Worm (Caenorhabditis elegans): ENCODE data around the gene F42H10.6.

F42H10.6 gene

DNA sequence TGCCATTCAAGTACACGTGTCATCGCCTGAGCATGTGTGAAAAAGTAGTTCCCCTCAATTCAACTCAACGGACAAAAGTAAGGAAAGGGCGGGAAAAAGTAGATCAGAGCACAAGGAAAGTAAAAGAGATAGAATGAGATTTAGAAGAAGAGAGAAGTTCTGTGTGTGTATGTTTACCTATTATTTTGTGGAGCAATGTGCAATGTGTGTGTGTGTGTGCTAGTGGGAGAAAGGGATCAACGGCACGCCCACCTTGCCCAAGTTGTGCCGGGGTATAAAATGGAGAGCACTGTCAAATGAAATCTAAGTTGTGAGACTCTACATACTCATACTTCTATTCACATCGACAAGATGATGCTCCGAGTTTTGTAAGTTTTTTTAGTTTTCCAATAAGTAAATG is 44.5 kb upstream of the F42H10.6 start, which contains the start of gene idpp-15:
Gene idpp-15, plus strand, starts transcription at position 301 of the 400 bp plus-strand sequence.
- TF ChIP-seq unc-62 (GFP tag; optimal IDR thresholded peaks at IDR 0.05) = no peak
- TF ChIP-seq pha-4 (tag; optimal IDR thresholded peaks at IDR 0.05) = peak; percentile 72

DNA sequence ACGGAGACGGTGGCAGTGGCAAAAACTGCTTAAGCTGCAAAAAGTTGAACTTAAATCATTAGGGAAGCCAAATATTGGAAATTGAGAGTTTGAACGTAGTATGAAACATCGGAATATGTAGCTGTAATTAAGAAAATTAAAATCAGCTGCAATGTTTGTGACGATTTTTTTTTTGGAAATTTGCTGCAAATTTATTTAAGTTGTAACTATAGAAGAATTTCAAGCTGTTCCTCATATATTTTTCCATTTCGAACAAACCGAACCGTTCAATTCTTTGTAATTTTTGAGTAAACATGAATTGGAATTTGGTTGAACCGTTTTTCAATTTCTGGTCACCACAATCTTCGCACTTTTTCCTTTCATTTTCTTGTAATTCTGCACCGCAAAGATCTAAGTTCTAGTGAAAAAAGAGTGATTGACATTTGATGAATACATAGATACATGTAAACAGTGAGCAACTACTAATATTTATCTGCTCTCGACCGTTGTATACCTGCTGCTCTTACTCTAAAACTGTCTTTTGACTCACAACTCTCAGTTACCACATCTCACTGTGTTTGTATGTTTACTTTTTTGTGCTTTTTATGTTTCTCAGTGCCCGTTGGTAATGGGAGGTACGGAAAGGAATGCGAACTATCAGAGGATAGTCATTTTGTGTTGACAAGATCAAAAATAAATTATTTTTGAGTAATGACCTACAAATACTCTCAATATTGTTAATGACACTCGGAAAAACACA is 41.6 kb upstream of the F42H10.6 start:
- no peak for TF ChIP-seq lin-15B (tag; optimal IDR thresholded peaks at IDR 0.05)
- TF ChIP-seq pha-4 (tag; optimal IDR thresholded peaks at IDR 0.05) = peak; percentile 97

DNA sequence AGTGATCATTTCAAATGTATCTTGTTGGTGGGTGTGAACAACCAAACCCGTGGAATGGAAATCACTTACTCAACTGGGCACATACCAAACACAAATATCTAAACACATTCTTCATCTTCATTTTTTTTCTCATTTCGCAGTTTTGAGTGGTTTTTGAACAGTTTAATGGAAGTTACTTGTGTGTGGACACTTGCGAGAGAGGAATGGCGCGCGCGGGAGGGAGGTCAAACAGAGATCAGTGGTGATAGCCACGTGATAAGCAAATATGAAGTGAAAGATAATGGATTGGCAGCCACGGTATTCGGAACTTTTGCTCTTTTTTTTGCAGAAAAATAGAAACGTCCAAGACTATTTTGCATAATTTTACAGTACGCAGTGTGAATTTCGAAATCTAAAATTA is 40.3 kb upstream of the F42H10.6 start:
- peak; percentile 76 for TF ChIP-seq pha-4 (tag; optimal IDR thresholded peaks at IDR 0.05)
- TF ChIP-seq elt-1 (tag; optimal IDR thresholded peaks at IDR 0.05) = no peak
- TF ChIP-seq ztf-4 (tag; optimal IDR thresholded peaks at IDR 0.05) = no peak
- TF ChIP-seq fos-1 (tag; optimal IDR thresholded peaks at IDR 0.05) = no peak
- TF ChIP-seq zag-1 (tag; optimal IDR thresholded peaks at IDR 0.05) = no peak
- no peak for TF ChIP-seq nhr-237 (tag; optimal IDR thresholded peaks at IDR 0.05)
- no peak for TF ChIP-seq nhr-76 (tag; optimal IDR thresholded peaks at IDR 0.05)

DNA sequence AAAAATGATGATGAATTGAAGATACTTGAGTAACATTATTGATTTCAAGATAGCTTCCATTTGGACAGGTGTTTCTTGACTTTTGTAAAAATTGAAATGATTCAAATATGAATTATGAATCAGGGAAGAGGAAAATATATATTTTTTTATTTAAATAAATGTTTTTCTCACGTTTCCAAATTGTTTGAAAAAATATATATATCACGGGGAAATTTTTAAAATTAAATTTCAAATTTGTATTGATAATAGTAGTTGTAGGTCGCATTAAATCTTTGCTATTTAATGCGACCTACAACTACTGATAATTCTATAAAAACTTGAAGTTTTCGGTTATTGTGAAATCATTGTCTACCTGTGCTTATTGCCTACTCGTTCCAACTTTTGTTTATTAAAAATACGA is 39.6 kb upstream of the F42H10.6 start, which contains the start of gene ZC21.8:
Gene ZC21.8, minus strand, starts transcription at position 101 of the 400 bp plus-strand sequence.
- TF ChIP-seq egl-27 (tag; optimal IDR thresholded peaks at IDR 0.05) = no peak
- TF ChIP-seq pha-4 (tag; optimal IDR thresholded peaks at IDR 0.05) = no peak
- TF ChIP-seq nhr-11 (tag; optimal IDR thresholded peaks at IDR 0.05) = no peak
- no peak for TF ChIP-seq lin-15B (tag; optimal IDR thresholded peaks at IDR 0.05)
- TF ChIP-seq skn-1 (tag; optimal IDR thresholded peaks at IDR 0.05) = no peak
- TF ChIP-seq ztf-4 (tag; optimal IDR thresholded peaks at IDR 0.05) = no peak
- TF ChIP-seq nhr-237 (tag; optimal IDR thresholded peaks at IDR 0.05) = no peak
- TF ChIP-seq sea-2 (GFP tag; optimal IDR thresholded peaks at IDR 0.05) = no peak
- no peak for TF ChIP-seq unc-62 (GFP tag; optimal IDR thresholded peaks at IDR 0.05)
- TF ChIP-seq R02D3.7 (tag; optimal IDR thresholded peaks at IDR 0.05) = no peak

DNA sequence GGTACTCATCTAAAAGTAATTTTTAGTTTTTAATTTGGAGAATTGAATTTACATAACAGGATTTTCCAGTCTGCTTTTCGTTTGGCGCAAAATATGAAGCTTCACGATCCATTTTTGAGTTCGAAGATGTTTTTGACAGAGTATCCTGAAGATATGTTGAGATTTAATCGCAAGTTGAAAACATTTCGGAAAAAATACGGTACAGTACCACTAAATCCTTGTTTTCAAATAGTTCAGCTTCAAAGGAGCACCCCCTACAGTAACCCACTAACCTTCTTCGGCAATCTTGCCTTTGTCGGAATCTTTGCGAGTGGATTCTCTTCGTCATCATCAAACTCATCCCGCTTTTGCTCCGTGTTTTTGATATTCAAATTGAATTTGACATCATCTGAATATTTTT is 38.7 kb upstream of the F42H10.6 start:
- TF ChIP-seq elt-3 (tag; optimal IDR thresholded peaks at IDR 0.05) = no peak
- TF ChIP-seq aly-2 (tag; optimal IDR thresholded peaks at IDR 0.05) = peak; percentile 25
- no peak for TF ChIP-seq fos-1 (tag; optimal IDR thresholded peaks at IDR 0.05)
- no peak for TF ChIP-seq nhr-28 (tag; optimal IDR thresholded peaks at IDR 0.05)
- TF ChIP-seq ztf-4 (tag; optimal IDR thresholded peaks at IDR 0.05) = no peak
- no peak for TF ChIP-seq fkh-10 (GFP tag; optimal IDR thresholded peaks at IDR 0.05)

ce11 chrIII:8512279-8512942 is 32.2 kb upstream of the F42H10.6 start:
- TF ChIP-seq pha-4 (tag; optimal IDR thresholded peaks at IDR 0.05) = no peak
- TF ChIP-seq jun-1 (tag; optimal IDR thresholded peaks at IDR 0.05) = no peak

DNA sequence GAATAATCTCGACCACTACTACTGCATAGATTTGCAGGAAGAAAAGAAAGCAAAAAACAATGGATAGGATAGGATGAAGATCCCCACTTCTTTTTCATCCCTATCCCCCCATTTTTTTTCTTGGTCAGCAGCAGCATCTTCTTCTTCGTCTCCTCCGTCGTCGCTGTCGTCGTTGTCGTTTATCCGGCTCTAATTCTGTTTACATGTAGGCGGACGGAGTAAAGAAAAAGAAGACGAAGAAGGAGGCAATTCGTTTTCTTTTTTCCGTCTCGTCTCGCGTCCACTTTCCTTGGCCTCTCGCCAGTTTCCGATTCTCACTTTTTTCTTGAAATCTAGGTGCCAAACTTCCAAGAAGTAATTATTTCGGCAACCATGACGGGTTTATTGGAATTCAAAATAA is 31.5 kb upstream of the F42H10.6 start:
- TF ChIP-seq nfya-1 (tag; optimal IDR thresholded peaks at IDR 0.05; ENCODE audit: insufficient read depth) (peak; percentile 45), fkh-2 (tag; optimal IDR thresholded peaks at IDR 0.05) (no peak), lin-15B (tag; optimal IDR thresholded peaks at IDR 0.05) (no peak), fkh-10 (GFP tag; optimal IDR thresholded peaks at IDR 0.05) (peak; percentile 87)

DNA sequence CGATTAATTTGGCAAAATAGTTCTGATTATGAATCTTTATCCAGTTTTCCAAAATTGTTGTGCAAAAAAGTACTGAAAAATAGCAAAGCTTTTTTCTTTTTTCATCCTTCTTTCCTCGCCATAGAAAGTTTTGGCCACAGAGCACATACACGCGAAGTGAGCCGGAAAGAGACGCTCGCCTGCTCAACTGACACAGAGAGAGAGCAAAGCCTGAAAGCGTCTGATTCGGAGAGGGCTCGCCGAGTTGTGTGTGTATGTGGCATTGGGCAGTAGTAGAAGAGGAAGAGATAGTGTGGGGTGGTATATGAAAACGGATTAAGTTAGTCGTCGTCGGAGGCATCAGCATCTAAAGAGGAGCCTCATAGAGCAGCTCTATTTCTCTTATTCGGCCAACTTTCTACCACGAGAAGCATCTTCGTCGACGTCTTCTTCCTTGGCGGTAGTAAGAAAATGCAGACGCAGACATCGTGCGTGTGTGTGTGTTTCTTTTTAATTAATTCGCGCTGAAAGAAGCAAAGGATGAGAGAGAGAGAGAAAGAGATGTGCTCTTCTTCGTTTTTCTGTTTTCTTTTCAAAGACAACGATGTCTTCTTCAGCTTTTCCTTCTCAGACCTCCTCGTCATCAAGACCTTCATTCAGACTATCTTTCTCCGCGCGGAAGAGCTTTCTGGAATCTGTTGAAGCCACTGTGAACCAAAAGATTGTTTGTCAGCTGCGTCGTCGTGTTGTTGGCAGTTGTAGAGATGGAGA is 29.6 kb upstream of the F42H10.6 start:
- no peak for TF ChIP-seq aly-2 (tag; optimal IDR thresholded peaks at IDR 0.05)
- TF ChIP-seq ama-1 (optimal IDR thresholded peaks at IDR 0.05) = no peak
- peak; percentile 51 for TF ChIP-seq nfya-1 (tag; optimal IDR thresholded peaks at IDR 0.05; ENCODE audit: insufficient read depth)
- peak; percentile 58 for TF ChIP-seq lin-39 (tag; optimal IDR thresholded peaks at IDR 0.05)
- peak; percentile 12 for TF ChIP-seq lin-15B (tag; optimal IDR thresholded peaks at IDR 0.05)
- peak; percentile 42 for TF ChIP-seq fkh-10 (GFP tag; optimal IDR thresholded peaks at IDR 0.05)
